Worm (Caenorhabditis elegans) whole organism, midembryonic: ENCODE data around the gene atf-6.

Source experiments
- T22C8.4 ChIP-seq: fragments of 200-800 bp; sonication (Bioruptor generic); IDR thresholded peaks from 2 replicates; pipeline ENCODE4 v1.3.6; 2022; ENCODE audit warnings: missing genetic modification characterization, missing compliant biosample characterization
- cog-1 ChIP-seq: sonication (generic microtip); optimal IDR thresholded peaks from 2 replicates; lab custom pipeline; 2016; ENCODE audit warnings: missing genetic modification characterization, missing compliant biosample characterization
- flt-1 ChIP-seq: fragments of 200-800 bp; sonication (Bioruptor generic); IDR thresholded peaks from 2 replicates; pipeline ENCODE4 v1.3.6; 2022; ENCODE audit warnings: missing genetic modification characterization, missing compliant biosample characterization
- klf-2 ChIP-seq: fragments of 200-800 bp; sonication (Bioruptor generic); conservative IDR thresholded peaks from 2 replicates; pipeline ENCODE4 v1.3.6; 2022; ENCODE audit warnings: missing genetic modification reagents, missing genetic modification characterization, missing compliant biosample characterization
- med-1 ChIP-seq: sonication (generic microtip); optimal IDR thresholded peaks from 2 replicates; lab custom pipeline; 2017; ENCODE audit warnings: missing genetic modification characterization, mild to moderate bottlenecking, missing compliant biosample characterization, antibody characterized with exemption, missing genetic modification reagents; ENCODE audit not compliant: insufficient read depth
- ref-1 ChIP-seq: fragments of 200-800 bp; sonication (Bioruptor generic); conservative IDR thresholded peaks from 2 replicates; pipeline ENCODE4 v1.3.6; 2022; ENCODE audit warnings: missing genetic modification reagents, missing genetic modification characterization, missing compliant biosample characterization

- TF ChIP-seq T22C8.4 (GFP tag; lab: Robert Waterston, UW) (no peak), flt-1 (GFP tag; lab: Robert Waterston, UW) (no peak), ref-1 (GFP tag; lab: Robert Waterston, UW) (no peak), klf-2 (GFP tag; lab: Robert Waterston, UW) (no peak), cog-1 (tag; lab: Kevin White, UChicago) (no peak), med-1 (GFP tag; lab: Kevin White, UChicago) (no peak)
Measured at ce11 chrX:12472232-12472631, 8.5 kb upstream of the atf-6 start.
